Worm (Caenorhabditis elegans): Measurements from ENCODE around the gene fbxa-50.

The fbxa-50 gene

ce11 chrIII:1321561-1321960 lies 33.2 kb upstream of the fbxa-50 start, which contains the start of gene fbxa-15:
Gene fbxa-15, minus strand, starts transcription at chrIII:1321661.
- TF ChIP-seq ahr-1 (tag; optimal IDR thresholded peaks at IDR 0.05) = no peak
- TF ChIP-seq syd-9 (tag; optimal IDR thresholded peaks at IDR 0.05) = no peak
- no peak for TF ChIP-seq unc-86 (tag; optimal IDR thresholded peaks at IDR 0.05)
- TF ChIP-seq fax-1 (tag; optimal IDR thresholded peaks at IDR 0.05) = no peak
- TF ChIP-seq eyg-1 (tag; optimal IDR thresholded peaks at IDR 0.05) = no peak
- TF ChIP-seq ceh-2 (tag; optimal IDR thresholded peaks at IDR 0.05) = no peak
- no peak for TF ChIP-seq hlh-15 (tag; optimal IDR thresholded peaks at IDR 0.05)
- TF ChIP-seq lim-6 (tag; optimal IDR thresholded peaks at IDR 0.05) = no peak
- no peak for TF ChIP-seq npax-4 (tag; optimal IDR thresholded peaks at IDR 0.05)
- no peak for TF ChIP-seq nfya-1 (tag; optimal IDR thresholded peaks at IDR 0.05)
- no peak for TF ChIP-seq ama-1 (optimal IDR thresholded peaks at IDR 0.05)
- no peak for TF ChIP-seq tbx-7 (tag; optimal IDR thresholded peaks at IDR 0.05)
- no peak for TF ChIP-seq ref-2 (tag; optimal IDR thresholded peaks at IDR 0.05)
- no peak for TF ChIP-seq ztf-16 (tag; optimal IDR thresholded peaks at IDR 0.05)
- TF ChIP-seq unc-55 (GFP tag; optimal IDR thresholded peaks at IDR 0.05) = no peak
- no peak for TF ChIP-seq odd-2 (tag; optimal IDR thresholded peaks at IDR 0.05)
- TF ChIP-seq sox-4 (tag; optimal IDR thresholded peaks at IDR 0.05) = no peak
- no peak for TF ChIP-seq pros-1 (tag; optimal IDR thresholded peaks at IDR 0.05)
- no peak for TF ChIP-seq ttx-3 (tag; optimal IDR thresholded peaks at IDR 0.05)
- TF ChIP-seq hlh-6 (tag; optimal IDR thresholded peaks at IDR 0.05) = no peak

ce11 chrIII:1315038-1315437 lies 26.7 kb upstream of the fbxa-50 start, which contains the start of the genes fbxa-80 and fbxa-19:
Gene fbxa-80, minus strand, starts transcription at chrIII:1315210.
Gene fbxa-19, plus strand, starts transcription at chrIII:1315401.
- TF ChIP-seq syd-9 (tag; optimal IDR thresholded peaks at IDR 0.05) (no peak), ceh-18 (tag; optimal IDR thresholded peaks at IDR 0.05) (no peak), gmeb-2 (tag; optimal IDR thresholded peaks at IDR 0.05) (no peak), sdc-2 (tag; optimal IDR thresholded peaks at IDR 0.05) (no peak), ceh-34 (tag; optimal IDR thresholded peaks at IDR 0.05) (no peak), pros-1 (tag; optimal IDR thresholded peaks at IDR 0.05) (no peak), sox-4 (tag; optimal IDR thresholded peaks at IDR 0.05) (no peak), pat-9 (tag; optimal IDR thresholded peaks at IDR 0.05) (no peak), T23F11.4 (GFP tag; optimal IDR thresholded peaks at IDR 0.05) (no peak), ceh-6 (GFP tag; optimal IDR thresholded peaks at IDR 0.05) (no peak), ama-1 (optimal IDR thresholded peaks at IDR 0.05) (no peak), nhr-11 (tag; optimal IDR thresholded peaks at IDR 0.05) (no peak)

- TF ChIP-seq dve-1 (tag; optimal IDR thresholded peaks at IDR 0.05) (no peak), elt-2 (tag; optimal IDR thresholded peaks at IDR 0.05) (no peak), zip-5 (tag; optimal IDR thresholded peaks at IDR 0.05) (no peak), pat-9 (tag; optimal IDR thresholded peaks at IDR 0.05) (no peak), ets-4 (tag; optimal IDR thresholded peaks at IDR 0.05) (no peak), lim-6 (tag; optimal IDR thresholded peaks at IDR 0.05) (no peak), tbx-7 (tag; optimal IDR thresholded peaks at IDR 0.05) (no peak), nfya-1 (tag; optimal IDR thresholded peaks at IDR 0.05) (no peak), unc-55 (GFP tag; optimal IDR thresholded peaks at IDR 0.05) (no peak), eyg-1 (tag; optimal IDR thresholded peaks at IDR 0.05) (no peak), odd-2 (tag; optimal IDR thresholded peaks at IDR 0.05) (no peak)
These were observed 26.0 kb upstream of the fbxa-50 start for ce11 chrIII:1314283-1314682.

ce11 chrIII:1311367-1311766 lies 23.0 kb upstream of the fbxa-50 start:
- no peak for TF ChIP-seq nhr-11 (tag; optimal IDR thresholded peaks at IDR 0.05)

ce11 chrIII:1308887-1309286 lies 20.6 kb upstream of the fbxa-50 start, which contains the start of gene Y82E9BL.12:
Gene Y82E9BL.12, plus strand, starts transcription at chrIII:1309187.
- TF ChIP-seq ceh-18 (tag; optimal IDR thresholded peaks at IDR 0.05) (no peak), elt-2 (tag; optimal IDR thresholded peaks at IDR 0.05) (no peak), sox-2 (GFP tag; IDR thresholded peaks at IDR 0.05) (no peak), Y22D7AL.16 (tag; optimal IDR thresholded peaks at IDR 0.05) (no peak), ets-4 (tag; optimal IDR thresholded peaks at IDR 0.05) (no peak), unc-42 (tag; optimal IDR thresholded peaks at IDR 0.05) (no peak), fax-1 (tag; optimal IDR thresholded peaks at IDR 0.05) (no peak), hlh-13 (GFP tag; optimal IDR thresholded peaks at IDR 0.05) (no peak), T23F11.4 (GFP tag; optimal IDR thresholded peaks at IDR 0.05) (no peak), ahr-1 (tag; optimal IDR thresholded peaks at IDR 0.05) (no peak), dmd-4 (tag; optimal IDR thresholded peaks at IDR 0.05; ENCODE audit: borderline replicate concordance) (no peak), hlh-8 (tag; optimal IDR thresholded peaks at IDR 0.05) (no peak), nhr-232 (tag; optimal IDR thresholded peaks at IDR 0.05) (no peak), hlh-6 (tag; optimal IDR thresholded peaks at IDR 0.05) (no peak)

All from whole organism, late embryonic.